Worm (Caenorhabditis elegans) whole organism, young adult: ENCODE results near the gene sru-35.

Experiments
- B0035.1 ChIP-seq: sonication (generic microtip); optimal IDR thresholded peaks from 2 replicates; lab custom pipeline; 2016; ENCODE audit warnings: missing genetic modification characterization, mild to moderate bottlenecking, missing compliant biosample characterization, missing genotype, missing genetic modification reagents
- F10E7.11 ChIP-seq: sonication (generic microtip); optimal IDR thresholded peaks from 2 replicates; lab custom pipeline; 2017; ENCODE audit warnings: mild to moderate bottlenecking, missing genetic modification characterization, moderate library complexity, missing compliant biosample characterization
- F37B4.10 ChIP-seq: fragments of 200-800 bp; sonication (Bioruptor generic); IDR thresholded peaks from 2 replicates; pipeline ENCODE4 v1.3.6; 2022; ENCODE audit warnings: missing genetic modification characterization, missing compliant biosample characterization
- F39B2.1 ChIP-seq: fragments of 200-800 bp; sonication (Bioruptor generic); IDR thresholded peaks from 2 replicates; pipeline ENCODE4 v1.3.6; 2022; ENCODE audit warnings: missing genetic modification reagents, missing genetic modification characterization, missing compliant biosample characterization
- F49E8.2 ChIP-seq: sonication (generic microtip); optimal IDR thresholded peaks from 3 replicates; lab custom pipeline; 2017; ENCODE audit warnings: missing genetic modification characterization, mild to moderate bottlenecking, missing compliant biosample characterization, antibody characterized with exemption, moderate library complexity; ENCODE audit not compliant: insufficient read depth
- F52B5.7 ChIP-seq: sonication (generic microtip); optimal IDR thresholded peaks from 2 replicates; lab custom pipeline; 2016; ENCODE audit warnings: mild to moderate bottlenecking, missing genetic modification characterization, missing compliant biosample characterization
- F55B11.4 ChIP-seq: sonication (generic microtip); optimal IDR thresholded peaks from 2 replicates; lab custom pipeline; 2016; ENCODE audit warnings: missing compliant biosample characterization, missing genetic modification characterization, borderline replicate concordance; ENCODE audit not compliant: insufficient read depth
- T26A5.8 ChIP-seq: sonication (generic microtip); optimal IDR thresholded peaks from 2 replicates; lab custom pipeline; 2016; ENCODE audit warnings: missing genetic modification characterization, missing compliant biosample characterization
- ZK185.1 ChIP-seq: sonication (generic microtip); optimal IDR thresholded peaks from 2 replicates; lab custom pipeline; 2016; ENCODE audit warnings: mild to moderate bottlenecking, missing genetic modification characterization, missing compliant biosample characterization; ENCODE audit not compliant: poor library complexity, severe bottlenecking
- akir-1 ChIP-seq: fragments of 200-800 bp; sonication (Bioruptor generic); optimal IDR thresholded peaks from 2 replicates; lab custom pipeline; 2018; ENCODE audit warnings: mild to moderate bottlenecking, missing genetic modification characterization, moderate library complexity, missing compliant biosample characterization
- ama-1 ChIP-seq, 3 experiments: fragments of 150-350 bp in 1 of 3; sonication (generic microtip) in 2 of 3; optimal IDR thresholded peaks; 2 replicates each; lab custom pipeline; 2014 to 2018; ENCODE audit warnings: missing biosample characterization in 2 of 3, missing genetic modification characterization in 2 of 3, missing genetic modification reagents in 2 of 3
- aptf-3 ChIP-seq: fragments of 200-800 bp; sonication (Bioruptor generic); IDR thresholded peaks from 2 replicates; pipeline ENCODE4 v1.3.6; 2022; ENCODE audit warnings: missing genetic modification characterization, missing compliant biosample characterization
- athp-1 ChIP-seq: sonication (generic microtip); optimal IDR thresholded peaks from 2 replicates; lab custom pipeline; 2017; ENCODE audit warnings: mild to moderate bottlenecking, missing genetic modification characterization, missing compliant biosample characterization
- attf-5 ChIP-seq: fragments of 200-800 bp; sonication (Bioruptor generic); optimal IDR thresholded peaks from 2 replicates; lab custom pipeline; 2018; ENCODE audit warnings: mild to moderate bottlenecking, missing genetic modification characterization, missing compliant biosample characterization
- attf-6 ChIP-seq: fragments of 200-800 bp; sonication (Bioruptor generic); IDR thresholded peaks from 2 replicates; pipeline ENCODE4 v1.3.6; 2022; ENCODE audit warnings: missing genetic modification reagents, missing genetic modification characterization, missing compliant biosample characterization
- bed-2 ChIP-seq: fragments of 200-800 bp; sonication (Bioruptor generic); IDR thresholded peaks from 2 replicates; pipeline ENCODE4 v1.3.6; 2022; ENCODE audit warnings: missing genetic modification reagents, missing genetic modification characterization, missing compliant biosample characterization
- ccch-3 ChIP-seq: fragments of 200-800 bp; sonication (Bioruptor generic); optimal IDR thresholded peaks from 2 replicates; lab custom pipeline; 2018; ENCODE audit warnings: mild to moderate bottlenecking, missing genetic modification characterization, missing compliant biosample characterization
- cebp-1 ChIP-seq, 2 experiments: fragments of 200-800 bp in 1 of 2; sonication (Bioruptor generic) in 1 of 2; sonication (generic microtip) in 1 of 2; IDR thresholded peaks in 1 of 2; optimal IDR thresholded peaks in 1 of 2; 2 replicates each; pipeline versions ENCODE4 v1.3.6 to Lab custom; 2017 to 2022; ENCODE audit warnings: missing compliant biosample characterization in 2 of 2, missing genetic modification characterization in 2 of 2, mild to moderate bottlenecking in 1 of 2, missing genetic modification reagents in 1 of 2, moderate library complexity in 1 of 2
- ceh-40 ChIP-seq: fragments of 200-800 bp; sonication (Bioruptor generic); IDR thresholded peaks from 2 replicates; pipeline ENCODE4 v1.3.6; 2022; ENCODE audit warnings: missing genetic modification characterization, missing compliant biosample characterization
- ceh-91 ChIP-seq: fragments of 200-800 bp; sonication (Bioruptor generic); IDR thresholded peaks from 2 replicates; pipeline ENCODE4 v1.3.6; 2022; ENCODE audit warnings: missing genetic modification reagents, missing genetic modification characterization, missing compliant biosample characterization
- egl-18 ChIP-seq: fragments of 200-800 bp; sonication (Bioruptor generic); IDR thresholded peaks from 2 replicates; pipeline ENCODE4 v1.3.6; 2022; ENCODE audit warnings: missing genetic modification reagents, missing genetic modification characterization, missing compliant biosample characterization
- ekl-4 ChIP-seq: fragments of 200-800 bp; sonication (Bioruptor generic); IDR thresholded peaks from 2 replicates; pipeline ENCODE4 v1.3.6; 2022; ENCODE audit warnings: missing genetic modification reagents, missing genetic modification characterization, missing compliant biosample characterization
- ets-4 ChIP-seq: fragments of 200-800 bp; sonication (Bioruptor generic); optimal IDR thresholded peaks from 2 replicates; lab custom pipeline; 2018; ENCODE audit warnings: mild to moderate bottlenecking, missing genetic modification characterization, missing compliant biosample characterization
- fkh-3 ChIP-seq: sonication (generic microtip); optimal IDR thresholded peaks from 2 replicates; lab custom pipeline; 2016; ENCODE audit warnings: mild to moderate bottlenecking, missing genetic modification characterization, missing compliant biosample characterization
- hlh-12 ChIP-seq: sonication (generic microtip); optimal IDR thresholded peaks from 2 replicates; lab custom pipeline; 2016; ENCODE audit warnings: missing genetic modification characterization, missing compliant biosample characterization
- hlh-26 ChIP-seq: fragments of 200-800 bp; sonication (Bioruptor generic); conservative IDR thresholded peaks from 2 replicates; pipeline ENCODE4 v1.3.6; 2022; ENCODE audit warnings: missing genetic modification reagents, missing genetic modification characterization, missing compliant biosample characterization
- hmg-1.2 ChIP-seq: fragments of 200-800 bp; sonication (Bioruptor generic); IDR thresholded peaks from 2 replicates; pipeline ENCODE4 v1.3.6; 2022; ENCODE audit warnings: missing genetic modification reagents, missing genetic modification characterization, missing compliant biosample characterization
- lag-1 ChIP-seq: fragments of 200-800 bp; sonication (Bioruptor generic); IDR thresholded peaks from 2 replicates; pipeline ENCODE4 v1.3.6; 2022; ENCODE audit warnings: missing genetic modification reagents, missing genetic modification characterization, missing compliant biosample characterization
- let-526 ChIP-seq: fragments of 200-800 bp; sonication (Bioruptor generic); IDR thresholded peaks from 2 replicates; pipeline ENCODE4 v1.3.6; 2022; ENCODE audit warnings: missing genetic modification reagents, missing genetic modification characterization, missing compliant biosample characterization
- lin-40 ChIP-seq: sonication (generic microtip); optimal IDR thresholded peaks from 2 replicates; lab custom pipeline; 2016; ENCODE audit warnings: missing genetic modification characterization, mild to moderate bottlenecking, missing compliant biosample characterization, missing genotype, missing genetic modification reagents
- lir-1 ChIP-seq: fragments of 200-800 bp; sonication (Bioruptor generic); conservative IDR thresholded peaks from 2 replicates; pipeline ENCODE4 v1.3.6; 2022; ENCODE audit warnings: missing genetic modification reagents, missing genetic modification characterization, missing compliant biosample characterization
- madf-10 ChIP-seq: sonication (generic microtip); optimal IDR thresholded peaks from 2 replicates; lab custom pipeline; 2016; ENCODE audit warnings: mild to moderate bottlenecking, missing genetic modification characterization, missing compliant biosample characterization
- madf-6 ChIP-seq: fragments of 200-800 bp; sonication (Bioruptor generic); IDR thresholded peaks from 2 replicates; pipeline ENCODE4 v1.3.6; 2022; ENCODE audit warnings: missing genetic modification reagents, missing genetic modification characterization, missing compliant biosample characterization
- mes-4 ChIP-seq: sonication (generic microtip); optimal IDR thresholded peaks from 2 replicates; lab custom pipeline; 2016; ENCODE audit warnings: missing genotype, missing genetic modification characterization, missing compliant biosample characterization
- mxl-1 ChIP-seq: sonication (generic microtip); optimal IDR thresholded peaks from 2 replicates; lab custom pipeline; 2016; ENCODE audit warnings: missing genetic modification characterization, missing compliant biosample characterization
- nfya-1 ChIP-seq: sonication (generic microtip); optimal IDR thresholded peaks from 2 replicates; lab custom pipeline; 2017; ENCODE audit warnings: antibody characterized with exemption, missing compliant biosample characterization, missing genetic modification characterization, borderline replicate concordance; ENCODE audit not compliant: insufficient read depth
- nhr-120 ChIP-seq: fragments of 200-800 bp; sonication (Bioruptor generic); IDR thresholded peaks from 2 replicates; pipeline ENCODE4 v1.3.6; 2022; ENCODE audit warnings: missing genetic modification characterization, missing compliant biosample characterization
- nhr-179 ChIP-seq: sonication (generic microtip); optimal IDR thresholded peaks from 2 replicates; lab custom pipeline; 2016; ENCODE audit warnings: mild to moderate bottlenecking, missing genetic modification characterization, missing compliant biosample characterization
- nhr-80 ChIP-seq: sonication (generic microtip); optimal IDR thresholded peaks from 2 replicates; lab custom pipeline; 2016; ENCODE audit warnings: missing genetic modification characterization, missing compliant biosample characterization
- nhr-90 ChIP-seq: sonication (generic microtip); optimal IDR thresholded peaks from 2 replicates; lab custom pipeline; 2016; ENCODE audit warnings: missing genotype, mild to moderate bottlenecking, missing genetic modification characterization, missing compliant biosample characterization
- pbrm-1 ChIP-seq: fragments of 200-800 bp; sonication (Bioruptor generic); IDR thresholded peaks from 2 replicates; pipeline ENCODE4 v1.3.6; 2022; ENCODE audit warnings: missing genetic modification reagents, missing genetic modification characterization, missing compliant biosample characterization
- sea-2 ChIP-seq: fragments of 200-800 bp; sonication (Bioruptor generic); IDR thresholded peaks from 2 replicates; pipeline ENCODE4 v1.3.6; 2022; ENCODE audit warnings: missing genetic modification characterization, missing compliant biosample characterization
- sptf-2 ChIP-seq: fragments of 200-800 bp; sonication (Bioruptor generic); optimal IDR thresholded peaks from 2 replicates; lab custom pipeline; 2018; ENCODE audit warnings: mild to moderate bottlenecking, missing genetic modification characterization, missing compliant biosample characterization
- tbx-9 ChIP-seq: sonication (generic microtip); optimal IDR thresholded peaks from 2 replicates; lab custom pipeline; 2016; ENCODE audit warnings: borderline replicate concordance, missing genetic modification characterization, inconsistent platforms, missing compliant biosample characterization
- unc-130 ChIP-seq: sonication (generic microtip); optimal IDR thresholded peaks from 2 replicates; lab custom pipeline; 2016; ENCODE audit warnings: missing genetic modification reagents, missing genetic modification characterization, missing compliant biosample characterization

Gene sru-35

ce11 chrIV:8782172-8782571 is 7.9 kb downstream of the sru-35 start (continued):
- TF ChIP-seq ceh-91 (GFP tag; lab: Robert Waterston, UW) (no peak), egl-18 (GFP tag; lab: Robert Waterston, UW) (no peak), F55B11.4 (tag; lab: Kevin White, UChicago) (no peak), F37B4.10 (GFP tag; lab: Robert Waterston, UW) (no peak), akir-1 (GFP tag; lab: Kevin White, UChicago) (no peak), F49E8.2 (tag; lab: Kevin White, UChicago) (no peak), nhr-179 (tag; lab: Kevin White, UChicago) (no peak), ets-4 (GFP tag; lab: Kevin White, UChicago) (peak; percentile 18), unc-130 (GFP tag; lab: Kevin White, UChicago) (no peak), nfya-1 (tag; lab: Kevin White, UChicago) (no peak), bed-2 (no peak), nhr-80 (tag; lab: Kevin White, UChicago) (peak; percentile 82), hmg-1.2 (peak; percentile 77), ccch-3 (no peak), ceh-40 (GFP tag; lab: Robert Waterston, UW) (no peak), madf-6 (GFP tag; lab: Robert Waterston, UW) (no peak), tbx-9 (tag; lab: Kevin White, UChicago) (no peak), ekl-4 (GFP tag; lab: Robert Waterston, UW) (no peak), F10E7.11 (tag; lab: Kevin White, UChicago) (no peak), F39B2.1 (GFP tag; lab: Robert Waterston, UW) (no peak), athp-1 (tag; lab: Kevin White, UChicago) (no peak), hlh-26 (no peak), sptf-2 (GFP tag; lab: Kevin White, UChicago) (no peak), ZK185.1 (tag; lab: Kevin White, UChicago) (no peak), mes-4 (tag; lab: Kevin White, UChicago) (no peak), lag-1 (0 out of 2 replicates have a peak, but pooled peaks have one; percentile 23), hlh-12 (tag; lab: Kevin White, UChicago) (no peak), nhr-120 (GFP tag; lab: Robert Waterston, UW) (no peak), attf-6 (no peak), cebp-1 (GFP tag; IDR thresholded peaks at IDR 0.05; lab: Robert Waterston, UW) (peak; percentile 41; the same call in 1 of the 2 replicates), cebp-1 (tag; optimal IDR thresholded peaks at IDR 0.05; lab: Kevin White, UChicago) (no peak), nhr-90 (no peak), sea-2 (no peak), fkh-3 (tag; lab: Kevin White, UChicago) (no peak), B0035.1 (no peak), attf-5 (GFP tag; lab: Kevin White, UChicago) (peak; percentile 82), F52B5.7 (no peak), lir-1 (GFP tag; lab: Robert Waterston, UW) (no peak), pbrm-1 (GFP tag; lab: Robert Waterston, UW) (no peak), T26A5.8 (tag; lab: Kevin White, UChicago) (no peak), lin-40 (tag; lab: Kevin White, UChicago) (peak; percentile 35), mxl-1 (tag; lab: Kevin White, UChicago) (no peak), aptf-3 (GFP tag; lab: Robert Waterston, UW) (no peak), madf-10 (peak; percentile 34), let-526 (GFP tag; lab: Robert Waterston, UW) (0 out of 2 replicates have a peak, but pooled peaks have one; percentile 21), ama-1 (optimal IDR thresholded peaks at IDR 0.05; lab: Kevin White, UChicago) (no peak), ama-1 (GFP tag; optimal IDR thresholded peaks at IDR 0.05; lab: Kevin White, UChicago) (no peak)
